Fruit fly (Drosophila melanogaster): Measurements from ENCODE around the gene CG9663.

CG9663 gene

dm6 chr2L:3345763-3346482, 43.0 kb upstream of the CG9663 start (continued):
- no peak for TF ChIP-seq CG13775 (GFP tag; optimal IDR thresholded peaks at IDR 0.05)
- peak; percentile 28 for TF ChIP-seq CG1603 (tag; optimal IDR thresholded peaks at IDR 0.05)
- TF ChIP-seq nerfin-2 (GFP tag; IDR thresholded peaks at IDR 0.05; ENCODE audit: partially characterized antibody), result no peak
- TF ChIP-seq Kr (GFP tag; optimal IDR thresholded peaks at IDR 0.05), result no peak
- no peak for TF ChIP-seq CG8765 (GFP tag; IDR thresholded peaks at IDR 0.05)
- TF ChIP-seq CG3407 (GFP tag; optimal IDR thresholded peaks at IDR 0.05), result peak; percentile 11
- TF ChIP-seq cwo (GFP tag; optimal IDR thresholded peaks at IDR 0.05), result peak; percentile 52
- no peak for TF ChIP-seq CG30403 (GFP tag; optimal IDR thresholded peaks at IDR 0.05)
- peak; percentile 61 for TF ChIP-seq CG17385 (GFP tag; optimal IDR thresholded peaks at IDR 0.05)
- no peak for TF ChIP-seq br (optimal IDR thresholded peaks at IDR 0.05)
- peak; percentile 55 for TF ChIP-seq vvl (GFP tag; IDR thresholded peaks at IDR 0.05)
- TF ChIP-seq Ets65A (GFP tag), result peak; percentile 68
- 0 out of 3 replicates have a peak, but pooled peaks have one; percentile 23 for TF ChIP-seq Dbx (GFP tag; IDR thresholded peaks at IDR 0.05)
- peak; percentile 7 for TF ChIP-seq CG2202 (tag; optimal IDR thresholded peaks at IDR 0.05)
- TF ChIP-seq tna (GFP tag; IDR thresholded peaks at IDR 0.05; ENCODE audit: partially characterized antibody), result 0 out of 2 replicates have a peak, but pooled peaks have one; percentile 19
- TF ChIP-seq ap (GFP tag; IDR thresholded peaks at IDR 0.05), result 0 out of 2 replicates have a peak, but pooled peaks have one; percentile 30
- no peak for TF ChIP-seq pho (GFP tag; optimal IDR thresholded peaks at IDR 0.05)

DNA sequence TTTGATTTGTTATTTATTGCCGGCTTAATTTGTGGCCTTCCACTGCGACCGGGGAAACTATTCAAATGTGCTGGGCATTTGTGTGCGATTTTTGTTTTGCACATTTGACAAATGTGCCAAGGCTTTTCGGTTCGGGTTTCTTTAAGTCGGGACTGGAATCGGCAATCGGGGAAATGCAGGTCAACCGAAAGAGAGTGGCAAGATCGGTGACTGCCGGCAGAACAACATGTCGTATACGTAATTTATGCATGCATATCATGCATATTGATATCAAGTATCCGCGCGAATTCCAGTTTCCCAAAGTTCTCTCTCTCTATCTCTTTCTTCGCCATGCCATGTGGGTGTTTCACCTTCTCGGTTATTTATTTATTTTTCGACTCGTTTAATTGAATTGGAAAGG, 39.4 kb upstream of the CG9663 start:
- TF ChIP-seq CG31388 (GFP tag; optimal IDR thresholded peaks at IDR 0.05), result no peak
- no peak for TF ChIP-seq CG3726 (GFP tag; IDR thresholded peaks at IDR 0.05)
- no peak for TF ChIP-seq schlank (tag; optimal IDR thresholded peaks at IDR 0.05)
- no peak for TF ChIP-seq CG8765 (GFP tag; IDR thresholded peaks at IDR 0.05)
- peak; percentile 55 for TF ChIP-seq CG7372 (GFP tag; IDR thresholded peaks at IDR 0.05)

dm6 chr2L:3341231-3341935, 38.5 kb upstream of the CG9663 start:
- TF ChIP-seq Ptx1 (GFP tag; IDR thresholded peaks at IDR 0.05) (no peak; the same call in 1 of the 2 replicates), CG31441 (GFP tag; IDR thresholded peaks at IDR 0.05) (no peak; the same call in 1 of the 2 replicates), D19A (tag; optimal IDR thresholded peaks at IDR 0.05) (peak; percentile 9), esg (GFP tag; conservative IDR thresholded peaks at IDR 0.05) (no peak), CG12942 (GFP tag; optimal IDR thresholded peaks at IDR 0.05) (no peak), CG1529 (GFP tag; optimal IDR thresholded peaks at IDR 0.05) (no peak), vnd (GFP tag; IDR thresholded peaks at IDR 0.05; ENCODE audit: partially characterized antibody) (no peak), Kr (GFP tag; optimal IDR thresholded peaks at IDR 0.05) (no peak), CG31224 (GFP tag; IDR thresholded peaks at IDR 0.05) (no peak), Lhr (GFP tag; optimal IDR thresholded peaks at IDR 0.05) (no peak), CG43689 (GFP tag; IDR thresholded peaks at IDR 0.05) (no peak), sisA (GFP tag; IDR thresholded peaks at IDR 0.05) (no peak; the same call in 1 of the 2 replicates), CG30020 (tag; optimal IDR thresholded peaks at IDR 0.05) (no peak), nmo (GFP tag; optimal IDR thresholded peaks at IDR 0.05) (peak; percentile 6), CG3065 (GFP tag; optimal IDR thresholded peaks at IDR 0.05) (no peak), row (GFP tag; IDR thresholded peaks at IDR 0.05) (no peak), org-1 (GFP tag; optimal IDR thresholded peaks at IDR 0.05) (no peak), vvl (GFP tag; IDR thresholded peaks at IDR 0.05) (no peak), pb (GFP tag; optimal IDR thresholded peaks at IDR 0.05) (no peak), run (tag; optimal IDR thresholded peaks at IDR 0.05) (no peak), chinmo (GFP tag; IDR thresholded peaks at IDR 0.05; ENCODE audit: partially characterized antibody) (no peak), CG10462 (GFP tag; optimal IDR thresholded peaks at IDR 0.05) (no peak), CG6175 (GFP tag; IDR thresholded peaks at IDR 0.05) (no peak), CG16813 (GFP tag; IDR thresholded peaks at IDR 0.05; ENCODE audit: partially characterized antibody) (no peak), CG7839 (tag; optimal IDR thresholded peaks at IDR 0.05) (peak; percentile 44), HLH4C (GFP tag; IDR thresholded peaks at IDR 0.05; ENCODE audit: partially characterized antibody) (no peak), scrt (GFP tag; optimal IDR thresholded peaks at IDR 0.05) (no peak), NK7.1 (GFP tag; optimal IDR thresholded peaks at IDR 0.05) (no peak)
